Fruit fly (Drosophila melanogaster): ENCODE data around the gene InR.

InR gene

dm6 chr3R:21596151-21596802, 22.8 kb downstream of the InR start:
- no peak for TF ChIP-seq Snoo (tag; optimal IDR thresholded peaks at IDR 0.05)
- TF ChIP-seq CG32121 (GFP tag; IDR thresholded peaks at IDR 0.05) = 0 out of 2 replicates have a peak, but pooled peaks have one; percentile 32
- no peak for TF ChIP-seq EcR (GFP tag; optimal IDR thresholded peaks at IDR 0.05)
- no peak for TF ChIP-seq rn (GFP tag; IDR thresholded peaks at IDR 0.05)
- 0 out of 3 replicates have a peak, but pooled peaks have one; percentile 13 for TF ChIP-seq fd96Ca (GFP tag; IDR thresholded peaks at IDR 0.05)
- TF ChIP-seq CG12605 (GFP tag; IDR thresholded peaks at IDR 0.05) = no peak
- TF ChIP-seq CG8301 (tag; optimal IDR thresholded peaks at IDR 0.05) = peak; percentile 24
- TF ChIP-seq Pif1B (GFP tag; optimal IDR thresholded peaks at IDR 0.05) = no peak
- TF ChIP-seq CG13204 (GFP tag; optimal IDR thresholded peaks at IDR 0.05) = no peak
- no peak for TF ChIP-seq CG15710 (tag; optimal IDR thresholded peaks at IDR 0.05)
- TF ChIP-seq D1 (tag; optimal IDR thresholded peaks at IDR 0.05) = no peak
- TF ChIP-seq CG14655 (GFP tag; optimal IDR thresholded peaks at IDR 0.05) = peak; percentile 42
- TF ChIP-seq Ets98B (GFP tag; IDR thresholded peaks at IDR 0.05) = no peak
- no peak for TF ChIP-seq CG10348 (GFP tag; IDR thresholded peaks at IDR 0.05)
- TF ChIP-seq Pif1A (GFP tag; optimal IDR thresholded peaks at IDR 0.05) = no peak
- no peak for TF ChIP-seq CG9948 (tag; optimal IDR thresholded peaks at IDR 0.05)

- TF ChIP-seq Snoo (tag; optimal IDR thresholded peaks at IDR 0.05) (no peak), rn (GFP tag; IDR thresholded peaks at IDR 0.05) (no peak), Pif1B (GFP tag; optimal IDR thresholded peaks at IDR 0.05) (no peak), D1 (tag; optimal IDR thresholded peaks at IDR 0.05) (no peak), CG34367 (tag; optimal IDR thresholded peaks at IDR 0.05) (no peak), CG15710 (tag; optimal IDR thresholded peaks at IDR 0.05) (no peak), gl (tag; optimal IDR thresholded peaks at IDR 0.05) (no peak), Pif1A (GFP tag; optimal IDR thresholded peaks at IDR 0.05) (peak; percentile 17), CG14655 (GFP tag; optimal IDR thresholded peaks at IDR 0.05) (peak; percentile 82), CG32121 (GFP tag; IDR thresholded peaks at IDR 0.05) (no peak), CG4496 (GFP tag; IDR thresholded peaks at IDR 0.05) (peak; percentile 57; the same call in 1 of the 3 replicates), CG8301 (tag; optimal IDR thresholded peaks at IDR 0.05) (peak; percentile 55), EcR (GFP tag; optimal IDR thresholded peaks at IDR 0.05) (no peak), fd96Ca (GFP tag; IDR thresholded peaks at IDR 0.05) (no peak), CG10348 (GFP tag; IDR thresholded peaks at IDR 0.05) (no peak), Ets98B (GFP tag; IDR thresholded peaks at IDR 0.05) (no peak; the same call in 1 of the 2 replicates), CG13204 (GFP tag; optimal IDR thresholded peaks at IDR 0.05) (no peak), CG17806 (tag; optimal IDR thresholded peaks at IDR 0.05) (peak; percentile 10), CG9948 (tag; optimal IDR thresholded peaks at IDR 0.05) (peak; percentile 38)
Observed at dm6 chr3R:21594417-21594892, 24.7 kb downstream of the InR start.

dm6 chr3R:21593735-21594345, 25.3 kb downstream of the InR start:
- TF ChIP-seq Pif1B (GFP tag; optimal IDR thresholded peaks at IDR 0.05) (no peak), CG4496 (GFP tag; IDR thresholded peaks at IDR 0.05) (0 out of 3 replicates have a peak, but pooled peaks have one; percentile 18), fd96Ca (GFP tag; IDR thresholded peaks at IDR 0.05) (no peak), CG12605 (GFP tag; IDR thresholded peaks at IDR 0.05) (no peak), D1 (tag; optimal IDR thresholded peaks at IDR 0.05) (no peak), rn (GFP tag; IDR thresholded peaks at IDR 0.05) (no peak), Pif1A (GFP tag; optimal IDR thresholded peaks at IDR 0.05) (no peak), CG13204 (GFP tag; optimal IDR thresholded peaks at IDR 0.05) (peak; percentile 12), CG32121 (GFP tag; IDR thresholded peaks at IDR 0.05) (no peak), Snoo (tag; optimal IDR thresholded peaks at IDR 0.05) (no peak), CG8301 (tag; optimal IDR thresholded peaks at IDR 0.05) (no peak), CG15710 (tag; optimal IDR thresholded peaks at IDR 0.05) (no peak), gl (tag; optimal IDR thresholded peaks at IDR 0.05) (no peak), CG17806 (tag; optimal IDR thresholded peaks at IDR 0.05) (no peak), Ets98B (GFP tag; IDR thresholded peaks at IDR 0.05) (no peak), CG34367 (tag; optimal IDR thresholded peaks at IDR 0.05) (no peak), CG9948 (tag; optimal IDR thresholded peaks at IDR 0.05) (no peak), EcR (GFP tag; optimal IDR thresholded peaks at IDR 0.05) (no peak)

- TF ChIP-seq CG17806 (tag; optimal IDR thresholded peaks at IDR 0.05) = no peak
- no peak for TF ChIP-seq gl (tag; optimal IDR thresholded peaks at IDR 0.05)
- no peak for TF ChIP-seq CG14655 (GFP tag; optimal IDR thresholded peaks at IDR 0.05)
- no peak for TF ChIP-seq rn (GFP tag; IDR thresholded peaks at IDR 0.05)
- no peak for TF ChIP-seq CG13204 (GFP tag; optimal IDR thresholded peaks at IDR 0.05)
- TF ChIP-seq Pif1A (GFP tag; optimal IDR thresholded peaks at IDR 0.05) = no peak
- TF ChIP-seq CG8301 (tag; optimal IDR thresholded peaks at IDR 0.05) = no peak
- no peak for TF ChIP-seq fd96Ca (GFP tag; IDR thresholded peaks at IDR 0.05)
Observed at dm6 chr3R:21593079-21593478, 26.0 kb downstream of the InR start.

dm6 chr3R:21591962-21592361, 27.2 kb downstream of the InR start:
- TF ChIP-seq CG13204 (GFP tag; optimal IDR thresholded peaks at IDR 0.05) = peak; percentile 76
- TF ChIP-seq Snoo (tag; optimal IDR thresholded peaks at IDR 0.05) = no peak
- 0 out of 3 replicates have a peak, but pooled peaks have one; percentile 35 for TF ChIP-seq fd96Ca (GFP tag; IDR thresholded peaks at IDR 0.05)
- TF ChIP-seq CG8159 (tag; optimal IDR thresholded peaks at IDR 0.05) = peak; percentile 17
- no peak for TF ChIP-seq CG14655 (GFP tag; optimal IDR thresholded peaks at IDR 0.05)
- no peak for TF ChIP-seq D1 (tag; optimal IDR thresholded peaks at IDR 0.05)
- peak; percentile 60 for TF ChIP-seq CG12605 (GFP tag; IDR thresholded peaks at IDR 0.05)
- no peak for TF ChIP-seq CG8301 (tag; optimal IDR thresholded peaks at IDR 0.05)
- TF ChIP-seq CG9948 (tag; optimal IDR thresholded peaks at IDR 0.05) = no peak
- no peak for TF ChIP-seq rn (GFP tag; IDR thresholded peaks at IDR 0.05)
- TF ChIP-seq CG32121 (GFP tag; IDR thresholded peaks at IDR 0.05) = no peak
- no peak for TF ChIP-seq CG4496 (GFP tag; IDR thresholded peaks at IDR 0.05)
- TF ChIP-seq CG15710 (tag; optimal IDR thresholded peaks at IDR 0.05) = peak; percentile 1
- TF ChIP-seq Pif1B (GFP tag; optimal IDR thresholded peaks at IDR 0.05) = no peak
- TF ChIP-seq Pif1A (GFP tag; optimal IDR thresholded peaks at IDR 0.05) = peak; percentile 15
- no peak for TF ChIP-seq Ets98B (GFP tag; IDR thresholded peaks at IDR 0.05)
- TF ChIP-seq EcR (GFP tag; optimal IDR thresholded peaks at IDR 0.05) = peak; percentile 60
- no peak for TF ChIP-seq CG17806 (tag; optimal IDR thresholded peaks at IDR 0.05)
- TF ChIP-seq CG10348 (GFP tag; IDR thresholded peaks at IDR 0.05) = no peak
- TF ChIP-seq CG34367 (tag; optimal IDR thresholded peaks at IDR 0.05) = peak; percentile 30
- TF ChIP-seq gl (tag; optimal IDR thresholded peaks at IDR 0.05) = peak; percentile 70

Data from whole organism, pupa.